Fruit fly (Drosophila melanogaster) whole organism, pupa: ENCODE results near the gene Six4.

Experiments
- CG13204 ChIP-seq: fragments of 200-800 bp; sonication (Bioruptor generic); optimal IDR thresholded peaks from 2 replicates; lab custom pipeline; 2018; ENCODE audit warnings: missing biosample characterization, mild to moderate bottlenecking, missing genetic modification characterization, moderate library complexity
- CG14655 ChIP-seq: fragments of 200-800 bp; sonication (Bioruptor generic); optimal IDR thresholded peaks from 3 replicates; lab custom pipeline; 2017; ENCODE audit warnings: mild to moderate bottlenecking, missing biosample characterization, missing genetic modification reagents, missing genetic modification characterization
- CG15710 ChIP-seq: fragments of 200-800 bp; sonication (Bioruptor generic); optimal IDR thresholded peaks from 2 replicates; lab custom pipeline; 2018; ENCODE audit warnings: missing biosample characterization, mild to moderate bottlenecking, missing genetic modification characterization, moderate library complexity
- CG17806 ChIP-seq: fragments of 200-800 bp; sonication (Bioruptor generic); optimal IDR thresholded peaks from 2 replicates; lab custom pipeline; 2018; ENCODE audit warnings: missing biosample characterization, mild to moderate bottlenecking, missing genetic modification characterization, moderate library complexity
- CG32121 ChIP-seq: fragments of 200-800 bp; sonication (Bioruptor generic); IDR thresholded peaks from 2 replicates; pipeline ENCODE4 v1.3.6; 2022; ENCODE audit warnings: missing biosample characterization, missing genetic modification characterization
- CG34367 ChIP-seq: fragments of 200-800 bp; sonication (Bioruptor generic); optimal IDR thresholded peaks from 2 replicates; lab custom pipeline; 2018; ENCODE audit warnings: missing biosample characterization, mild to moderate bottlenecking, missing genetic modification characterization
- CG8159 ChIP-seq: fragments of 200-800 bp; sonication (Bioruptor generic); optimal IDR thresholded peaks from 3 replicates; lab custom pipeline; 2018; ENCODE audit warnings: missing biosample characterization, mild to moderate bottlenecking, missing genetic modification characterization, moderate library complexity
- CG8301 ChIP-seq: fragments of 200-800 bp; sonication (Bioruptor generic); optimal IDR thresholded peaks from 2 replicates; lab custom pipeline; 2018; ENCODE audit warnings: missing biosample characterization, mild to moderate bottlenecking, missing genetic modification characterization
- CG9948 ChIP-seq: fragments of 200-800 bp; sonication (Bioruptor generic); optimal IDR thresholded peaks from 2 replicates; lab custom pipeline; 2018; ENCODE audit warnings: missing biosample characterization, mild to moderate bottlenecking, missing genetic modification characterization, moderate library complexity
- D1 ChIP-seq: fragments of 200-800 bp; sonication (Bioruptor generic); optimal IDR thresholded peaks from 2 replicates; lab custom pipeline; 2018; ENCODE audit warnings: missing biosample characterization, mild to moderate bottlenecking, missing genetic modification characterization, moderate library complexity
- Pif1A ChIP-seq: fragments of 200-800 bp; sonication (Bioruptor generic); optimal IDR thresholded peaks from 3 replicates; lab custom pipeline; 2016; ENCODE audit warnings: missing biosample characterization, missing genetic modification characterization
- Pif1B ChIP-seq: fragments of 200-800 bp; sonication (Bioruptor generic); optimal IDR thresholded peaks from 3 replicates; lab custom pipeline; 2016; ENCODE audit warnings: missing biosample characterization, missing genetic modification characterization

The Six4 gene

DNA sequence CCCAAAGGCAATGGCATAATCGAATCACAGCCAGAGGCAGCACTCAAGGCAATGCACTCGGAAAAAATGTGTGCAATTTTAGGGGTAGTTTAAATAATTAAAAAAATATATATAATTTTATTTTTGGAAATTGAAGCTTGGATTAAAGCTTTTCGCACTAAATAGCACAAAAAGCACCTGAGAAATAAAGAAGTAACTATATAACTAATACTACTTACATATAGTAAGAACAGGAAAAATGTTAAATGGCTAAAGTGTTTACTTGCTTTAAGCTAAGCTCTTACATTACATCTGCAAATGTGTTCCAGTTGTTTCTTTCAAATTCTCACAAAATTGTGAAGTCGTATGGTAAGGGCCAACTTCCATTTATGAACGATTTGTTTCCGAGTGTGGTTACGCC is 53.2 kb downstream of the Six4 start, which contains the start of gene Gr77a:
Gene Gr77a (minus strand): TSS at position 17 of the 400 bp plus-strand sequence.
- TF ChIP-seq Pif1A (GFP tag; lab: Kevin White, UChicago), result peak; percentile 26
- TF ChIP-seq CG8159 (tag; lab: Kevin White, UChicago), result peak; percentile 61
- no peak for TF ChIP-seq CG13204 (GFP tag; lab: Kevin White, UChicago)
- no peak for TF ChIP-seq D1 (tag; lab: Kevin White, UChicago)
- peak; percentile 51 for TF ChIP-seq CG9948 (tag; lab: Kevin White, UChicago)
- no peak for TF ChIP-seq CG32121 (GFP tag; lab: Robert Waterston, UW)
- TF ChIP-seq CG8301 (tag; lab: Kevin White, UChicago), result no peak
- peak; percentile 51 for TF ChIP-seq CG15710 (tag; lab: Kevin White, UChicago)
- TF ChIP-seq Pif1B (GFP tag; lab: Kevin White, UChicago), result peak; percentile 38
- TF ChIP-seq CG17806 (tag; lab: Kevin White, UChicago), result peak; percentile 49
- peak; percentile 29 for TF ChIP-seq CG14655 (GFP tag; lab: Kevin White, UChicago)
- TF ChIP-seq CG34367 (tag; lab: Kevin White, UChicago), result peak; percentile 1
